Fruit fly (Drosophila melanogaster) whole organism: Measurements from ENCODE around the gene Cnx99A.

ENCODE experiments used
- pan ChIP-seq: fragments of >200 bp; optimal IDR thresholded peaks from 2 replicates; lab custom pipeline; 2017
- psq ChIP-seq: fragments of >200 bp; optimal IDR thresholded peaks from 2 replicates; lab custom pipeline; 2017
- usp ChIP-seq: fragments of >200 bp; optimal IDR thresholded peaks from 2 replicates; lab custom pipeline; 2017; ENCODE audit warnings: missing biosample characterization, missing genetic modification characterization, mixed read lengths

dm6 chr3R:29353487-29353886 is 34.0 kb upstream of the Cnx99A start:
- no peak for TF ChIP-seq usp (GFP tag; lab: Kevin White, UChicago)
- TF ChIP-seq psq: no peak
- no peak for TF ChIP-seq pan
